Worm (Caenorhabditis elegans) whole organism, dauer: ENCODE data around the gene pqn-83.

Source experiments
- unc-62 ChIP-seq: sonication (generic microtip); optimal IDR thresholded peaks from 2 replicates; lab custom pipeline; 2017; ENCODE audit warnings: missing biosample characterization, missing genetic modification reagents, missing genetic modification characterization

The pqn-83 gene

ce11 chrIII:13070548-13071050 lies 28.7 kb downstream of the pqn-83 start, which contains the start of gene Y39E4B.6:
Gene Y39E4B.6, plus strand, starts transcription at chrIII:13070756.
- no peak for TF ChIP-seq unc-62 (GFP tag; lab: Kevin White, UChicago)

DNA sequence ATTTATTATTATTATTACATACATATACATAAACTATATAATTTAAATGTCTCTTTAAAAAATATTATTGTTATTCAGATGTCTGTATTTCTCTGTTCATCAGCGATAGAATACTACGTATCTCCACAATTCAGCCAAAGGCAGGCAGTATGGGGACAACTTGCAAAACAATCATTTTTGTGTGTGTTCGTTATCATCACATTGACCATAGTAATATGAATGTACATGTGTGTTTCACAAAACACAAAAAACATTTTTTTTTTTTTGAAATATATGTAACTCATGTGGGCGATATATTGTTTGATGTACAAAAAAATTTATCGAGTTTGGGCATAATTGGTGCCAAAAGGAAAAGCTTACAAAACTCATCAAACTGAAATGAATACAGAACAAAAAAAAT lies 29.8 kb downstream of the pqn-83 start:
- TF ChIP-seq unc-62 (GFP tag; lab: Kevin White, UChicago): no peak

- no peak for TF ChIP-seq unc-62 (GFP tag; lab: Kevin White, UChicago)
Observed at ce11 chrIII:13067884-13068767, 31.1 kb downstream of the pqn-83 start.

DNA sequence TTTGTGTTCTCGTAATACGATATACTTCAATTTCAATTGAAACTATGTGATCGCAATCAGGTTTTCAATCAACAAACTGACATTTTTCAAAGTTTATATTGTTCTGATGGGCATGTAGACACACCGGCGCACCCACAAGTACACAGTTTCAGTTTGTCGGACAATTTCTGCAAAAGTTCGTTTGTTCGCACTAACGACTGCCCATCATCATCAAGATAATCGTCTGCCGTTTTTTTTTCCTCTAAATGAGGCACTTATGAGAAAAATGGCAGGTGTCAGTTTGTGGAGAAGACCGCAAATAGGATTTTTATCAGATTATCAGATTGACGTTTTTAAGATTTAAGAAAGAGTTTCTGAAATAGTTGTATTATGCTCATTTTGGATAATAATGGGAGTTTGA lies 32.4 kb downstream of the pqn-83 start:
- no peak for TF ChIP-seq unc-62 (GFP tag; lab: Kevin White, UChicago)

DNA sequence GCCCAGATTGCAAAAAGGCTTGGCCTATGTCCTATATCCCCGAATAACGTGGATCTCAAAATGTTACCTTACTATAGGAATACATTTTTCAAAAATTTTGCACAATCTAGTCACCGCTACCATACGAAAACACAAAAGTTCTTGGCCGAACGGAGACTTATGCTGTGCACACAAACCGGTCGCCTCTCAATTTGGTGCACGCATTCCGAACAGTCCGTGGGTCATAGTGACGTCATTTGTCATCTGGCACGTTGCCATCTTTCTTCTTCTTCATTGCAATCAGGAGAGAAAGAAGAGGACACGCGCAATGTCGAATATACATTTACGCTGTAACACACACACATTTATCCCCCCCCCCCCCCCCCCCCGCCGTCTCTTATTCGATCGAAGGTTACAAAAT lies 33.6 kb downstream of the pqn-83 start:
- TF ChIP-seq unc-62 (GFP tag; lab: Kevin White, UChicago): no peak

ce11 chrIII:13064213-13065184 lies 34.8 kb downstream of the pqn-83 start:
- no peak for TF ChIP-seq unc-62 (GFP tag; lab: Kevin White, UChicago)

DNA sequence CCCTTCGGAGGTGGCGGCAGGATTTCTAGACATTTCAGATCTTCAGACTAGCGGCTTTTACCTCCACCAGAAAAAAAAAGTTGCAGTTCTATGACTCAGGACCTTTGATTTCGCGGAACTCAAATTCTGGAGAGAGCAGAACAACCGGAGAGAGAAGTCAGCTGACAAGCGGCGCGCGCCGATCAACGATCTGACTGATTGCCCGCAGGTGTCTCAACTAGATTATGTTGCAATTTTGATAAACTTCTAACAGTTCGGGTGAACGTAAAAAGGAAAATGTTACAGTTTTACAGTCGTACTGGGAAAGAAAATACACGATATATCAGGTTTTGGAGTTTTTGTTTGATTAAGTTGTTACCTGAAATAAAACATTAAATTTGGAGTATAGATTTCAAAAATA lies 36.3 kb downstream of the pqn-83 start:
- no peak for TF ChIP-seq unc-62 (GFP tag; lab: Kevin White, UChicago)

- no peak for TF ChIP-seq unc-62 (GFP tag; lab: Kevin White, UChicago)
Observed at ce11 chrIII:13062414-13062965, 36.8 kb downstream of the pqn-83 start.

- no peak for TF ChIP-seq unc-62 (GFP tag; lab: Kevin White, UChicago)
Observed at ce11 chrIII:13061734-13062133, 37.5 kb downstream of the pqn-83 start.

- no peak for TF ChIP-seq unc-62 (GFP tag; lab: Kevin White, UChicago)
Observed at ce11 chrIII:13061136-13061535, 38.1 kb downstream of the pqn-83 start.

DNA sequence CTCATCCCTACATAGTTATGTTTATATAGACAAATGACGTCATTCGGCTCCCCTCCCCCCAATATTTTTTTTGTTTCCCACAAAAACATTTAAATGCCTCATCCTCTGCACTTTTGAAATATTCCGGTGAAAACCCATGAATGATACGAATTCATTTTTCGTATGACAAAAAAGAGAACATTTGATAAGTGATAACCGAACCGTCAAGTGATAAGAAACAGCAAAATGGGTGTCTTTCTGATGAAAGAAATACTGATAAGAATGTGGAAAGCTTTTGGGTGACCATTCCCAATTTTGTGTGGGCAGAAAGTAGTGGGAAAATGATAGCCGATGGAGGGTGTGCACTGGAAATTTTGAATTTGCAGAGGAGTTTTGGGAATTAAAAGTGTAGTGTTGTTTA lies 39.9 kb downstream of the pqn-83 start:
- TF ChIP-seq unc-62 (GFP tag; lab: Kevin White, UChicago): no peak

DNA sequence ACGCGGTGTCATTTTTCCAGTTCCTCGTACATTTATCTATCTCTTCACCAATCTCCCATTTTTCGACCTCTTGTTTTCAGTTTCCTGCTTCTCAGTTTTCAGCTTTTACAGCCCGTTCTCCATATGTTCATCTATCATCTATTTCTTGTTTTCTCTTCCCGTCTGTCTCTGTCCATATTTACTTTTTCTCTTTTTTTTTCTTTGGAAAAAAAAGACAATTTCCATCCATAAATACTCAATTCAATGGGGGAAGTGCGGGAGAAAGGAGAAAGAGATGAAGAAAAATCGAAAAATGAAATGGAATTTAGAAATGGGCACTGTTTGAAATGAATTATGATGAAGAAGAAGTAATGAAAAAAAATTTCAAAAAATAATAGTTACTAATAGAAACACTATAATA lies 41.1 kb downstream of the pqn-83 start:
- TF ChIP-seq unc-62 (GFP tag; lab: Kevin White, UChicago): no peak

DNA sequence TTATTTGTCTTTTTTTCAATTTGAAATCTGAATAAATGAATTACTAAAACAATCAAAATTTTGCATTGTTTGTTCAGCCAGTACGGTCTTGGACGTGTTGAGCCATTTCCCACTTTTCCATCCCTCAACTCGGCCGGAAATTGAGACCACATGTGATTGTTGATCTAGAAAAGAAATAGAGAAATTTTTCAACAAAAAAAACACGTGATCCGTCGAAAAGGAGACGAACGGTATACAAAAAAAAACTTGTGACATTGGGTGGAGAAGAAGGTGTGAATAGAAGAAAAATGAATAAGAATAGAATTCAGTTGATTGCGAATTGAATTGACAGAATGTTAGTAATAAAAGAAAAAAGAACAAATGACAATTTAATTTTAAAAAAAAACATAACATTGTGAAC lies 42.5 kb downstream of the pqn-83 start:
- no peak for TF ChIP-seq unc-62 (GFP tag; lab: Kevin White, UChicago)

DNA sequence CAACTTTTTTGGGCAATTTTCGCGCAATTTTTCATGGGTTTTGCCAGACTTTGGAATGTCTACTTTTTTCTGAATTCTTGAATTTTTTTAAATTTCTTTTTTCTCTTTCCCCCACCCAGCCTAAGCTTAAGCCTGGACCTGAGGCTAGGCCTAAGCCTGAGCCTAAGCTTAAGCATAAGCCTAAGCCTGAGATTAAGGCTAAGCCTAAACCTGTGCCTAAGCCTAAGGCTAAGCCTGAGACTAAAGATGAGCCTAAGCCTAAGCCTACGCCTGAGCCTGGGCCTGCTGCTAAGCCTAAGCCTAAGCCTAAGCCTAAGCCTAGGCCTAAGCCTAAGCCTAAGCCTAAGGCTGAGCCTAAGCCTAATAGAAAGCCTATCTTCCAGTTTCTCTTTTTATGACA lies 43.0 kb downstream of the pqn-83 start:
- no peak for TF ChIP-seq unc-62 (GFP tag; lab: Kevin White, UChicago)

ce11 chrIII:13055342-13055741 lies 43.9 kb downstream of the pqn-83 start, which contains the start of gene F54F12.1:
Gene F54F12.1, minus strand, starts transcription at chrIII:13055442.
- no peak for TF ChIP-seq unc-62 (GFP tag; lab: Kevin White, UChicago)
